Fruit fly (Drosophila melanogaster): ENCODE results near the gene eloF.

eloF gene

DNA sequence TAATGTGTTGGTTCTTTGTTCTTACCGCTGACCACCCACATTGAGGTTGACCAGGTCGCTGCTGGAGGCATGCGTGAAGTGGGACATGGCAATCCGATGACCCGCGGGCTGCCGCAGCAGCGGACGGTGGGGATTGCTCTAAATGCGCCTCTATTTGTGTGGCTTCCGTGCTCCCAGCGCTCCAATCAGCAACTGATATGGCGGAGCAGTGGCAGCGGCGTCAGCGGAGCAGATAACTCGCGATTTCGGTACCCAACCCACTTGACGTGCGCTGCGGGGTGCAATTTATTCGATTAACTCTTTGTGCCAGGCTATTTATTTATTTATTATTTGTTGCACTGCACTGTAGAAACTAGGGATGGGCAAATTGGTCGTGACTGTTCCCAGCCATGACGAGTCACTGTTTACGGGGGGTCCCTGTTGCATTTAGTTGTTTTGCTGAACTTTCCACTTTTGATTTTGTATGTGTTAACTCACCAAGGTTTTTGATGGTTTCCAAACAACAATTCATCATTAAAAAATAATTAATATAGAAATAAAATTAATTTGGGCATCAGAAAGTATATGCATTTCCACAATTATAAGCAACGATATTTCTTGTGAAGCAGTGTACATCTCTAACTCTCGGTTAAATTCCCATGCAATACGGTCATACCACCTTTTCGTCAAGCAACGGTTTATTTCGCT, 13.2 kb upstream of the eloF start, which contains the start of the genes CG9467 and CG8526:
CG9467 (minus strand) TSS at position 383 of the 687 bp plus-strand sequence.
CG8526 (plus strand) TSS at position 637 of the 687 bp plus-strand sequence.
- no peak for TF ChIP-seq CG7368 (GFP tag; optimal IDR thresholded peaks at IDR 0.05)
- peak; percentile 85 for TF ChIP-seq fkh (GFP tag; optimal IDR thresholded peaks at IDR 0.05)
- TF ChIP-seq Gug (GFP tag; IDR thresholded peaks at IDR 0.05) = no peak
- TF ChIP-seq eg (GFP tag; IDR thresholded peaks at IDR 0.05) = peak; percentile 47; the same call in 1 of the 3 replicates
- no peak for TF ChIP-seq CG8319 (GFP tag; optimal IDR thresholded peaks at IDR 0.05)
- no peak for TF ChIP-seq topi (GFP tag; optimal IDR thresholded peaks at IDR 0.05)
- peak; percentile 31 for TF ChIP-seq CG6854 (GFP tag; optimal IDR thresholded peaks at IDR 0.05)
- no peak for TF ChIP-seq CG8119 (GFP tag; IDR thresholded peaks at IDR 0.05)
- no peak; the same call in 1 of the 2 replicates for TF ChIP-seq CG11294 (GFP tag; IDR thresholded peaks at IDR 0.05)
- TF ChIP-seq Eip75B (GFP tag; optimal IDR thresholded peaks at IDR 0.05) = no peak
- TF ChIP-seq Sox14 (GFP tag; optimal IDR thresholded peaks at IDR 0.05) = peak; percentile 51
- TF ChIP-seq CG4318 (GFP tag; optimal IDR thresholded peaks at IDR 0.05) = no peak
- no peak for TF ChIP-seq CG6808 (GFP tag; optimal IDR thresholded peaks at IDR 0.05)
- TF ChIP-seq Eip78C (GFP tag) = peak; percentile 83
- peak; percentile 61 for TF ChIP-seq cyc (GFP tag; optimal IDR thresholded peaks at IDR 0.05)
- TF ChIP-seq Ets21C (GFP tag; optimal IDR thresholded peaks at IDR 0.05) = no peak
- no peak for TF ChIP-seq CG6276 (GFP tag; optimal IDR thresholded peaks at IDR 0.05)
- TF ChIP-seq CG11902 (GFP tag; optimal IDR thresholded peaks at IDR 0.05) = peak; percentile 49
- TF ChIP-seq CG15336 (GFP tag; IDR thresholded peaks at IDR 0.05) = 0 out of 2 replicates have a peak, but pooled peaks have one; percentile 23
- TF ChIP-seq Hr38 (GFP tag; optimal IDR thresholded peaks at IDR 0.05) = no peak
- TF ChIP-seq vri (GFP tag; optimal IDR thresholded peaks at IDR 0.05) = no peak
- TF ChIP-seq Hr39 (GFP tag; optimal IDR thresholded peaks at IDR 0.05) = peak; percentile 52
- TF ChIP-seq CG16779 (tag; optimal IDR thresholded peaks at IDR 0.05) = no peak
- 0 out of 3 replicates have a peak, but pooled peaks have one; percentile 34 for TF ChIP-seq CG6163 (GFP tag; IDR thresholded peaks at IDR 0.05)
- no peak for TF ChIP-seq achi (GFP tag; optimal IDR thresholded peaks at IDR 0.05)
- no peak for TF ChIP-seq Met (GFP tag; optimal IDR thresholded peaks at IDR 0.05)
- peak; percentile 64 for TF ChIP-seq CG3032 (tag; optimal IDR thresholded peaks at IDR 0.05)
- peak; percentile 48 for TF ChIP-seq Eip93F (GFP tag; optimal IDR thresholded peaks at IDR 0.05)
- TF ChIP-seq CG3919 (GFP tag; optimal IDR thresholded peaks at IDR 0.05) = no peak
- TF ChIP-seq spab (GFP tag; optimal IDR thresholded peaks at IDR 0.05) = no peak
- TF ChIP-seq Lpt (GFP tag; optimal IDR thresholded peaks at IDR 0.05) = no peak
- TF ChIP-seq CG10631 (GFP tag; optimal IDR thresholded peaks at IDR 0.05) = no peak
- no peak for TF ChIP-seq CG9139 (GFP tag; optimal IDR thresholded peaks at IDR 0.05)
- no peak for TF ChIP-seq net (GFP tag; optimal IDR thresholded peaks at IDR 0.05)
- TF ChIP-seq Smox (GFP tag; optimal IDR thresholded peaks at IDR 0.05) = no peak
- peak; percentile 67 for TF ChIP-seq lz (GFP tag; optimal IDR thresholded peaks at IDR 0.05)
- no peak for TF ChIP-seq CG10669 (GFP tag; optimal IDR thresholded peaks at IDR 0.05)
- TF ChIP-seq Sox102F (GFP tag; optimal IDR thresholded peaks at IDR 0.05) = no peak
- peak; percentile 50 for TF ChIP-seq Ets96B (tag; optimal IDR thresholded peaks at IDR 0.05)
- no peak for TF ChIP-seq fd85E (GFP tag; optimal IDR thresholded peaks at IDR 0.05)
- peak; percentile 69 for TF ChIP-seq esn (GFP tag; optimal IDR thresholded peaks at IDR 0.05)
- peak; percentile 58 for TF ChIP-seq Sox15 (GFP tag; optimal IDR thresholded peaks at IDR 0.05)
- TF ChIP-seq acj6 (GFP tag; optimal IDR thresholded peaks at IDR 0.05) = peak; percentile 59
- no peak for TF ChIP-seq salr (GFP tag; optimal IDR thresholded peaks at IDR 0.05)
- no peak for TF ChIP-seq OdsH (GFP tag; optimal IDR thresholded peaks at IDR 0.05)
- TF ChIP-seq CG34406 (GFP tag; optimal IDR thresholded peaks at IDR 0.05) = peak; percentile 60
- TF ChIP-seq CG1621 (tag; optimal IDR thresholded peaks at IDR 0.05) = no peak
- TF ChIP-seq pdm3 (GFP tag; optimal IDR thresholded peaks at IDR 0.05) = no peak
- TF ChIP-seq ss (GFP tag; optimal IDR thresholded peaks at IDR 0.05) = no peak
- peak; percentile 42 for TF ChIP-seq CG6792 (GFP tag; optimal IDR thresholded peaks at IDR 0.05)
- TF ChIP-seq svp (GFP tag) = peak; percentile 97
- TF ChIP-seq dsx (GFP tag; optimal IDR thresholded peaks at IDR 0.05; ENCODE audit: poor library complexity, severe bottlenecking) = peak; percentile 65
